Fruit fly (Drosophila melanogaster): ENCODE data around the gene CG2975.

Gene CG2975

dm6 chr2L:2804634-2805311, 35.2 kb upstream of the CG2975 start, which contains the start of gene daw (continued):
- no peak for TF ChIP-seq kni (GFP tag; optimal IDR thresholded peaks at IDR 0.05)
- no peak for TF ChIP-seq gem (tag; optimal IDR thresholded peaks at IDR 0.05)
- TF ChIP-seq CG17186 (GFP tag; optimal IDR thresholded peaks at IDR 0.05) = no peak
- TF ChIP-seq CG6175 (GFP tag; IDR thresholded peaks at IDR 0.05) = no peak
- TF ChIP-seq CG12769 (tag; optimal IDR thresholded peaks at IDR 0.05) = peak; percentile 68
- TF ChIP-seq GATAe (GFP tag; conservative IDR thresholded peaks at IDR 0.05) = no peak
- no peak for TF ChIP-seq CG13296 (GFP tag; optimal IDR thresholded peaks at IDR 0.05)
- no peak for TF ChIP-seq otp (GFP tag; IDR thresholded peaks at IDR 0.05)
- TF ChIP-seq CG1529 (GFP tag; optimal IDR thresholded peaks at IDR 0.05) = no peak
- TF ChIP-seq CG32767 (GFP tag; IDR thresholded peaks at IDR 0.05) = no peak
- TF ChIP-seq CG17361 (GFP tag; IDR thresholded peaks at IDR 0.05) = no peak
- no peak for TF ChIP-seq Optix (GFP tag; IDR thresholded peaks at IDR 0.05)
- no peak for TF ChIP-seq CG12942 (GFP tag; optimal IDR thresholded peaks at IDR 0.05)
- no peak for TF ChIP-seq br (optimal IDR thresholded peaks at IDR 0.05)
- TF ChIP-seq hb (GFP tag; IDR thresholded peaks at IDR 0.05; ENCODE audit: partially characterized antibody) = no peak
- TF ChIP-seq CG3407 (GFP tag; optimal IDR thresholded peaks at IDR 0.05) = no peak
- no peak for TF ChIP-seq jumu (GFP tag; optimal IDR thresholded peaks at IDR 0.05)
- TF ChIP-seq tup (GFP tag; optimal IDR thresholded peaks at IDR 0.05) = no peak
- TF ChIP-seq nom (GFP tag; optimal IDR thresholded peaks at IDR 0.05) = peak; percentile 97
- TF ChIP-seq Mrtf (GFP tag; IDR thresholded peaks at IDR 0.05) = no peak
- no peak for TF ChIP-seq Sry-β (GFP tag; optimal IDR thresholded peaks at IDR 0.05)
- no peak for TF ChIP-seq Gsc (GFP tag; IDR thresholded peaks at IDR 0.05)
- no peak for TF ChIP-seq Taf1 (GFP tag; IDR thresholded peaks at IDR 0.05)
- no peak for TF ChIP-seq tx (GFP tag; optimal IDR thresholded peaks at IDR 0.05)
- TF ChIP-seq Nf-YC (tag; optimal IDR thresholded peaks at IDR 0.05) = peak; percentile 40
- no peak for TF ChIP-seq Ravus (GFP tag; IDR thresholded peaks at IDR 0.05)
- no peak for TF ChIP-seq Dad (GFP tag; optimal IDR thresholded peaks at IDR 0.05)
- no peak for TF ChIP-seq Abd-B (GFP tag; optimal IDR thresholded peaks at IDR 0.05)
- no peak for TF ChIP-seq CG7963 (GFP tag; IDR thresholded peaks at IDR 0.05; ENCODE audit: partially characterized antibody)
- peak; percentile 52 for TF ChIP-seq CG10543 (GFP tag; optimal IDR thresholded peaks at IDR 0.05)
- no peak for TF ChIP-seq Lim3 (GFP tag; IDR thresholded peaks at IDR 0.05)
- TF ChIP-seq CG8388 (GFP tag; optimal IDR thresholded peaks at IDR 0.05) = no peak
- TF ChIP-seq CG34376 (GFP tag; optimal IDR thresholded peaks at IDR 0.05) = peak; percentile 85
- no peak for TF ChIP-seq Tbp (GFP tag; optimal IDR thresholded peaks at IDR 0.05)
- no peak for TF ChIP-seq gsb (GFP tag; IDR thresholded peaks at IDR 0.05)
- TF ChIP-seq CG10321 (GFP tag; IDR thresholded peaks at IDR 0.05) = no peak
- peak; percentile 11 for TF ChIP-seq ftz-f1 (GFP tag; optimal IDR thresholded peaks at IDR 0.05)
- TF ChIP-seq Dbx (GFP tag; IDR thresholded peaks at IDR 0.05) = no peak
- TF ChIP-seq CG15514 (GFP tag; optimal IDR thresholded peaks at IDR 0.05) = no peak
- no peak for TF ChIP-seq Eip74EF (GFP tag; optimal IDR thresholded peaks at IDR 0.05)
- no peak for TF ChIP-seq eyg (GFP tag; optimal IDR thresholded peaks at IDR 0.05)
- no peak for TF ChIP-seq Mes4 (GFP tag; optimal IDR thresholded peaks at IDR 0.05)
- TF ChIP-seq gro (GFP tag; optimal IDR thresholded peaks at IDR 0.05) = peak; percentile 21
- no peak for TF ChIP-seq CG12155 (GFP tag; optimal IDR thresholded peaks at IDR 0.05)
- peak; percentile 73 for TF ChIP-seq Deaf1 (tag; optimal IDR thresholded peaks at IDR 0.05)
- TF ChIP-seq ind (GFP tag; optimal IDR thresholded peaks at IDR 0.05) = no peak
- no peak for TF ChIP-seq sd (tag; optimal IDR thresholded peaks at IDR 0.05)
- no peak for TF ChIP-seq CG33213 (GFP tag; optimal IDR thresholded peaks at IDR 0.05)
- TF ChIP-seq Drgx (GFP tag; IDR thresholded peaks at IDR 0.05) = 0 out of 2 replicates have a peak, but pooled peaks have one; percentile 24
- TF ChIP-seq Med (GFP tag) = peak; percentile 60
- TF ChIP-seq CG1832 (GFP tag; optimal IDR thresholded peaks at IDR 0.05) = peak; percentile 20

Measured in whole organism, embryonic.